Worm (Caenorhabditis elegans) whole organism, early embryonic: Measurements from ENCODE around the gene B0252.11.
A peak's percentile ranks its signal among the peaks of the same experiment; 100 is the strongest.

Experiments
- ama-1 ChIP-seq: fragments of 150-350 bp; optimal IDR thresholded peaks from 2 replicates; lab custom pipeline; 2014
- ets-7 ChIP-seq: sonication (generic microtip); optimal IDR thresholded peaks from 2 replicates; lab custom pipeline; 2016; ENCODE audit warnings: missing genotype, missing genetic modification characterization, missing compliant biosample characterization
- flt-1 ChIP-seq: fragments of 200-800 bp; sonication (Bioruptor generic); IDR thresholded peaks from 2 replicates; pipeline ENCODE4 v1.3.6; 2022; ENCODE audit warnings: missing genetic modification characterization, missing compliant biosample characterization
- hmbx-1 ChIP-seq: sonication (generic microtip); optimal IDR thresholded peaks from 2 replicates; lab custom pipeline; 2016; ENCODE audit warnings: mild to moderate bottlenecking, missing genetic modification characterization, missing compliant biosample characterization
- hnd-1 ChIP-seq: sonication (generic microtip); optimal IDR thresholded peaks from 2 replicates; lab custom pipeline; 2016; ENCODE audit warnings: missing genetic modification characterization, missing compliant biosample characterization
- pes-1 ChIP-seq: fragments of 200-800 bp; sonication (Bioruptor generic); IDR thresholded peaks from 2 replicates; pipeline ENCODE4 v1.3.6; 2022; ENCODE audit warnings: missing genetic modification reagents, missing genetic modification characterization, missing compliant biosample characterization

DNA sequence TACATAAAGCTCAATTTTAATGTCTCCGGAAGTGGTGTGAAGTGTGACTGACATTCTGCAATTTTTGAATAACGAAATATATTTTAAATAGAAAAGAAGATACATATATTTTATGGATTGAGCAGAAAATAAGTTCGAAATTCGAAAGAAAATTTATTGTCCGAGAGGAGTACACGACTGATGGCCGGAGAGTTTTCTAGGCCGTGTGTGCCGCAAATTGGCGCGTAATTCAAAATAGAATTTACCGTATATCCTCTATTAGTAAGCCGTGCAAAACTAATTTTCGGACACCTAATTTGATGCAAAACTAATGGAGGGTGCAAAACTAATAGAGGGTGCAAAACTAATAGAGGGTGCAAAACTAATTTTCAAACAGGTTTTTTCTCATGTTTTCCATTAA, 4.3 kb downstream of the B0252.11 start, which contains the start of gene cyn-10:
- TF ChIP-seq pes-1 (no peak), hnd-1 (tag; lab: Kevin White, UChicago) (peak; percentile 35), ama-1 (lab: Kevin White, UChicago) (no peak), flt-1 (GFP tag; lab: Robert Waterston, UW) (no peak; the same call in 1 of the 2 replicates), hmbx-1 (tag; lab: Kevin White, UChicago) (no peak), ets-7 (tag; lab: Kevin White, UChicago) (no peak)
